Worm (Caenorhabditis elegans) whole organism, young adult: ENCODE results near the gene nlp-19.

Source experiments
- C17E4.6 ChIP-seq: fragments of 200-800 bp; sonication (Bioruptor generic); IDR thresholded peaks from 2 replicates; pipeline ENCODE4 v1.3.6; 2022; ENCODE audit warnings: missing genetic modification reagents, missing genetic modification characterization, missing compliant biosample characterization
- D2030.7 ChIP-seq: fragments of 200-800 bp; sonication (Bioruptor generic); IDR thresholded peaks from 2 replicates; pipeline ENCODE4 v1.3.6; 2022; ENCODE audit warnings: missing genetic modification reagents, missing genetic modification characterization, missing compliant biosample characterization
- F10E7.11 ChIP-seq: sonication (generic microtip); optimal IDR thresholded peaks from 2 replicates; lab custom pipeline; 2017; ENCODE audit warnings: mild to moderate bottlenecking, missing genetic modification characterization, moderate library complexity, missing compliant biosample characterization
- F39B2.1 ChIP-seq: fragments of 200-800 bp; sonication (Bioruptor generic); IDR thresholded peaks from 2 replicates; pipeline ENCODE4 v1.3.6; 2022; ENCODE audit warnings: missing genetic modification reagents, missing genetic modification characterization, missing compliant biosample characterization
- F49E8.2 ChIP-seq: sonication (generic microtip); optimal IDR thresholded peaks from 3 replicates; lab custom pipeline; 2017; ENCODE audit warnings: missing genetic modification characterization, mild to moderate bottlenecking, missing compliant biosample characterization, antibody characterized with exemption, moderate library complexity; ENCODE audit not compliant: insufficient read depth
- F57A8.1 ChIP-seq: fragments of 200-800 bp; sonication (Bioruptor generic); optimal IDR thresholded peaks from 2 replicates; lab custom pipeline; 2018; ENCODE audit warnings: mild to moderate bottlenecking, missing genetic modification characterization, moderate library complexity, missing compliant biosample characterization
- T07F8.4 ChIP-seq: sonication (generic microtip); optimal IDR thresholded peaks from 2 replicates; lab custom pipeline; 2016; ENCODE audit warnings: mild to moderate bottlenecking, missing genetic modification characterization, moderate library complexity, missing compliant biosample characterization
- Y53F4B.3 ChIP-seq: fragments of 200-800 bp; sonication (Bioruptor generic); IDR thresholded peaks from 2 replicates; pipeline ENCODE4 v1.3.6; 2022; ENCODE audit warnings: missing genetic modification reagents, missing genetic modification characterization, missing compliant biosample characterization
- ZK185.1 ChIP-seq: sonication (generic microtip); optimal IDR thresholded peaks from 2 replicates; lab custom pipeline; 2016; ENCODE audit warnings: mild to moderate bottlenecking, missing genetic modification characterization, missing compliant biosample characterization; ENCODE audit not compliant: poor library complexity, severe bottlenecking
- akir-1 ChIP-seq: fragments of 200-800 bp; sonication (Bioruptor generic); optimal IDR thresholded peaks from 2 replicates; lab custom pipeline; 2018; ENCODE audit warnings: mild to moderate bottlenecking, missing genetic modification characterization, moderate library complexity, missing compliant biosample characterization
- aptf-2 ChIP-seq: fragments of 200-800 bp; sonication (Bioruptor generic); conservative IDR thresholded peaks from 2 replicates; pipeline ENCODE4 v1.3.6; 2022; ENCODE audit warnings: missing genetic modification reagents, missing genetic modification characterization, missing compliant biosample characterization
- attf-6 ChIP-seq: fragments of 200-800 bp; sonication (Bioruptor generic); IDR thresholded peaks from 2 replicates; pipeline ENCODE4 v1.3.6; 2022; ENCODE audit warnings: missing genetic modification reagents, missing genetic modification characterization, missing compliant biosample characterization
- bed-2 ChIP-seq: fragments of 200-800 bp; sonication (Bioruptor generic); IDR thresholded peaks from 2 replicates; pipeline ENCODE4 v1.3.6; 2022; ENCODE audit warnings: missing genetic modification reagents, missing genetic modification characterization, missing compliant biosample characterization
- ceh-100 ChIP-seq: fragments of 200-800 bp; sonication (Bioruptor generic); IDR thresholded peaks from 2 replicates; pipeline ENCODE4 v1.3.6; 2022; ENCODE audit warnings: missing genetic modification reagents, missing genetic modification characterization, missing compliant biosample characterization
- ceh-79 ChIP-seq: sonication (generic microtip); optimal IDR thresholded peaks from 2 replicates; lab custom pipeline; 2017; ENCODE audit warnings: mild to moderate bottlenecking, missing genetic modification characterization, missing compliant biosample characterization
- ets-4 ChIP-seq: fragments of 200-800 bp; sonication (Bioruptor generic); optimal IDR thresholded peaks from 2 replicates; lab custom pipeline; 2018; ENCODE audit warnings: mild to moderate bottlenecking, missing genetic modification characterization, missing compliant biosample characterization
- gei-17 ChIP-seq: fragments of 200-800 bp; sonication (Bioruptor generic); optimal IDR thresholded peaks from 2 replicates; lab custom pipeline; 2018; ENCODE audit warnings: mild to moderate bottlenecking, missing genetic modification characterization, missing compliant biosample characterization
- hlh-26 ChIP-seq: fragments of 200-800 bp; sonication (Bioruptor generic); conservative IDR thresholded peaks from 2 replicates; pipeline ENCODE4 v1.3.6; 2022; ENCODE audit warnings: missing genetic modification reagents, missing genetic modification characterization, missing compliant biosample characterization
- hmg-1.2 ChIP-seq: fragments of 200-800 bp; sonication (Bioruptor generic); IDR thresholded peaks from 2 replicates; pipeline ENCODE4 v1.3.6; 2022; ENCODE audit warnings: missing genetic modification reagents, missing genetic modification characterization, missing compliant biosample characterization
- hmg-20 ChIP-seq: fragments of 200-800 bp; sonication (Bioruptor generic); IDR thresholded peaks from 2 replicates; pipeline ENCODE4 v1.3.6; 2022; ENCODE audit warnings: missing genetic modification reagents, missing genetic modification characterization, missing compliant biosample characterization
- let-607 ChIP-seq, 2 experiments: fragments of 200-800 bp in 1 of 2; sonication (Bioruptor generic) in 1 of 2; sonication (generic microtip) in 1 of 2; optimal IDR thresholded peaks; 2 replicates each; lab custom pipeline; 2016 to 2018; ENCODE audit warnings: mild to moderate bottlenecking in 2 of 2, missing compliant biosample characterization in 2 of 2, missing genetic modification characterization in 2 of 2, moderate library complexity in 2 of 2, missing genotype in 1 of 2
- lin-26 ChIP-seq: fragments of 200-800 bp; sonication (Bioruptor generic); IDR thresholded peaks from 2 replicates; pipeline ENCODE4 v1.3.6; 2022; ENCODE audit warnings: missing genetic modification reagents, missing genetic modification characterization, missing compliant biosample characterization
- lin-35 ChIP-seq, 3 experiments: fragments of 150-350 bp in 2 of 3; sonication (generic microtip) in 1 of 3; optimal IDR thresholded peaks; 2 replicates each; lab custom pipeline; 2014 to 2018; ENCODE audit warnings: missing biosample characterization in 3 of 3, missing genetic modification characterization in 3 of 3, missing genetic modification reagents in 3 of 3
- lin-54 ChIP-seq: fragments of 200-800 bp; sonication (Bioruptor generic); optimal IDR thresholded peaks from 2 replicates; lab custom pipeline; 2018; ENCODE audit warnings: mild to moderate bottlenecking, missing genetic modification characterization, missing compliant biosample characterization
- lsy-27 ChIP-seq: sonication (generic microtip); optimal IDR thresholded peaks from 2 replicates; lab custom pipeline; 2017; ENCODE audit warnings: missing genetic modification characterization, mild to moderate bottlenecking, missing compliant biosample characterization, antibody characterized with exemption, missing genotype, borderline replicate concordance; ENCODE audit not compliant: insufficient read depth
- madf-10 ChIP-seq: sonication (generic microtip); optimal IDR thresholded peaks from 2 replicates; lab custom pipeline; 2016; ENCODE audit warnings: mild to moderate bottlenecking, missing genetic modification characterization, missing compliant biosample characterization
- madf-6 ChIP-seq: fragments of 200-800 bp; sonication (Bioruptor generic); IDR thresholded peaks from 2 replicates; pipeline ENCODE4 v1.3.6; 2022; ENCODE audit warnings: missing genetic modification reagents, missing genetic modification characterization, missing compliant biosample characterization
- mcd-1 ChIP-seq: fragments of 200-800 bp; sonication (Bioruptor generic); IDR thresholded peaks from 2 replicates; pipeline ENCODE4 v1.3.6; 2022; ENCODE audit warnings: missing genetic modification reagents, missing genetic modification characterization, missing compliant biosample characterization
- mel-28 ChIP-seq: sonication (generic microtip); optimal IDR thresholded peaks from 2 replicates; lab custom pipeline; 2016; ENCODE audit warnings: borderline replicate concordance, mild to moderate bottlenecking, missing genetic modification characterization, missing compliant biosample characterization
- mes-4 ChIP-seq: sonication (generic microtip); optimal IDR thresholded peaks from 2 replicates; lab custom pipeline; 2016; ENCODE audit warnings: missing genotype, missing genetic modification characterization, missing compliant biosample characterization
- nfya-1 ChIP-seq: sonication (generic microtip); optimal IDR thresholded peaks from 2 replicates; lab custom pipeline; 2017; ENCODE audit warnings: antibody characterized with exemption, missing compliant biosample characterization, missing genetic modification characterization, borderline replicate concordance; ENCODE audit not compliant: insufficient read depth
- nfya-2 ChIP-seq: fragments of 200-800 bp; sonication (Bioruptor generic); IDR thresholded peaks from 2 replicates; pipeline ENCODE4 v1.3.6; 2022; ENCODE audit warnings: missing genetic modification reagents, missing genetic modification characterization, missing compliant biosample characterization
- nfyb-1 ChIP-seq: fragments of 200-800 bp; sonication (Bioruptor generic); IDR thresholded peaks from 2 replicates; pipeline ENCODE4 v1.3.6; 2022; ENCODE audit warnings: missing genetic modification reagents, missing genetic modification characterization, missing compliant biosample characterization
- nhr-120 ChIP-seq: fragments of 200-800 bp; sonication (Bioruptor generic); IDR thresholded peaks from 2 replicates; pipeline ENCODE4 v1.3.6; 2022; ENCODE audit warnings: missing genetic modification characterization, missing compliant biosample characterization
- pbrm-1 ChIP-seq: fragments of 200-800 bp; sonication (Bioruptor generic); IDR thresholded peaks from 2 replicates; pipeline ENCODE4 v1.3.6; 2022; ENCODE audit warnings: missing genetic modification reagents, missing genetic modification characterization, missing compliant biosample characterization
- repo-1 ChIP-seq: sonication (generic microtip); optimal IDR thresholded peaks from 2 replicates; lab custom pipeline; 2017; ENCODE audit warnings: mild to moderate bottlenecking, missing genetic modification characterization, missing compliant biosample characterization
- sdz-38 ChIP-seq: sonication (generic microtip); optimal IDR thresholded peaks from 2 replicates; lab custom pipeline; 2016; ENCODE audit warnings: missing genotype, missing genetic modification characterization, missing compliant biosample characterization
- sea-2 ChIP-seq: fragments of 200-800 bp; sonication (Bioruptor generic); IDR thresholded peaks from 2 replicates; pipeline ENCODE4 v1.3.6; 2022; ENCODE audit warnings: missing genetic modification characterization, missing compliant biosample characterization
- snpc-1.1 ChIP-seq: sonication (generic microtip); optimal IDR thresholded peaks from 2 replicates; lab custom pipeline; 2017; ENCODE audit warnings: missing genetic modification characterization, mild to moderate bottlenecking, missing compliant biosample characterization, antibody characterized with exemption, moderate library complexity, missing genotype, missing genetic modification reagents; ENCODE audit not compliant: insufficient read depth
- tbp1 ChIP-seq: fragments of 200-800 bp; sonication (Bioruptor generic); optimal IDR thresholded peaks from 2 replicates; lab custom pipeline; 2018; ENCODE audit warnings: mild to moderate bottlenecking, missing genetic modification characterization, missing compliant biosample characterization
- xnd-1 ChIP-seq: sonication (generic microtip); optimal IDR thresholded peaks from 2 replicates; lab custom pipeline; 2016; ENCODE audit warnings: missing genotype, missing genetic modification reagents, missing genetic modification characterization, missing compliant biosample characterization
- zfh-2 ChIP-seq: fragments of 200-800 bp; sonication (Bioruptor generic); conservative IDR thresholded peaks from 2 replicates; pipeline ENCODE4 v1.3.6; 2022; ENCODE audit warnings: missing genetic modification reagents, missing genetic modification characterization, missing compliant biosample characterization
- zim-3 ChIP-seq: sonication (generic microtip); optimal IDR thresholded peaks from 2 replicates; lab custom pipeline; 2017; ENCODE audit warnings: mild to moderate bottlenecking, missing genetic modification characterization, moderate library complexity, missing compliant biosample characterization
- ztf-18 ChIP-seq: sonication (generic microtip); optimal IDR thresholded peaks from 2 replicates; lab custom pipeline; 2016; ENCODE audit warnings: missing genotype, mild to moderate bottlenecking, missing genetic modification characterization, missing compliant biosample characterization
- ztf-22 ChIP-seq: fragments of 200-800 bp; sonication (Bioruptor generic); optimal IDR thresholded peaks from 2 replicates; lab custom pipeline; 2018; ENCODE audit warnings: mild to moderate bottlenecking, missing genetic modification characterization, moderate library complexity, missing compliant biosample characterization
- ztf-28 ChIP-seq: fragments of 200-800 bp; sonication (Bioruptor generic); IDR thresholded peaks from 2 replicates; pipeline ENCODE4 v1.3.6; 2022; ENCODE audit warnings: missing genetic modification reagents, missing genetic modification characterization, missing compliant biosample characterization
- ztf-6 ChIP-seq: fragments of 200-800 bp; sonication (Bioruptor generic); IDR thresholded peaks from 2 replicates; pipeline ENCODE4 v1.3.6; 2022; ENCODE audit warnings: missing genetic modification reagents, missing genetic modification characterization, missing compliant biosample characterization

The nlp-19 gene

DNA sequence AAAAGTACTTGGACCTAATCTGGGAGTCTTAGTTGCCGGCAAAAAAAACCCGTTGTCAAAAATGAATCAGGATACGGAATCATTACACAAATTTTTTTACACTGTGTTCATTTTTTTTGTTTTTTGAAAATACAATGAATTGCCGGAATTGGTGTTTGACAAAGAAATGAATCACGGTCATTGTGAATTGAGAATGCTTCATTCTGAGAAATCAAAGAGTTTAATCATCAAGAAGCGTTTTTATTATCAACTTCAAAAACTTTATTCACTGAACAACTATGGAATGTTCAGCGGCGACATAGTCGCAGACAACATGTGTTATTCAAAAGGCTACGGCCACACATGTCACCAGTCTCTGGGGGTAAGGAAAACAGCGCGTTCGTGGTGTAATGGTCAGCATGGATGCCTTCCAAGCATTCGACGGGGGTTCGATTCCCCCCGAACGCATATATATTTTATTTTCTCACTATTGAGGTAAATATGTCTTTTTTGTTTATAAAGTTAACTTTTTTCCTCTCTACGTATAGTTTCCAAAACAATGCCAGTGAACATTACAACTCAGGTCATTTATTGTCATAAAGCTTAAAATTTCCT is 5.0 kb downstream of the nlp-19 start, which contains the start of gene nas-10 (continued):
- TF ChIP-seq ceh-100 (GFP tag; lab: Robert Waterston, UW) (no peak), tbp1 (GFP tag; lab: Kevin White, UChicago) (peak; percentile 99), C17E4.6 (GFP tag; lab: Robert Waterston, UW) (no peak), zfh-2 (GFP tag; lab: Robert Waterston, UW) (no peak), nfya-2 (GFP tag; lab: Robert Waterston, UW) (no peak), pbrm-1 (peak; percentile 85), akir-1 (GFP tag; lab: Kevin White, UChicago) (no peak), aptf-2 (0 out of 2 replicates have a peak, but pooled peaks have one; percentile 25), gei-17 (GFP tag; lab: Kevin White, UChicago) (no peak), nhr-120 (GFP tag; lab: Robert Waterston, UW) (no peak), mcd-1 (GFP tag; lab: Robert Waterston, UW) (no peak; the same call in 1 of the 2 replicates), lsy-27 (peak; percentile 26), F49E8.2 (no peak), repo-1 (no peak), sea-2 (GFP tag; lab: Robert Waterston, UW) (no peak), ZK185.1 (peak; percentile 76), lin-35 (GFP tag; optimal IDR thresholded peaks at IDR 0.05; lab: Kevin White, UChicago) (no peak), T07F8.4 (tag; lab: Kevin White, UChicago) (peak; percentile 39), hmg-1.2 (GFP tag; lab: Robert Waterston, UW) (peak; percentile 84), snpc-1.1 (tag; lab: Kevin White, UChicago) (peak; percentile 58), mel-28 (peak; percentile 40), ceh-79 (tag; lab: Kevin White, UChicago) (no peak), lin-26 (GFP tag; lab: Robert Waterston, UW) (peak; percentile 95), ztf-28 (GFP tag; lab: Robert Waterston, UW) (0 out of 2 replicates have a peak, but pooled peaks have one; percentile 59), madf-6 (GFP tag; lab: Robert Waterston, UW) (no peak), zim-3 (tag; lab: Kevin White, UChicago) (peak; percentile 2), F39B2.1 (GFP tag; lab: Robert Waterston, UW) (no peak), hmg-20 (GFP tag; lab: Robert Waterston, UW) (peak; percentile 57; the same call in 1 of the 2 replicates), F57A8.1 (GFP tag; lab: Kevin White, UChicago) (peak; percentile 4), F10E7.11 (no peak), nfya-1 (no peak), madf-10 (tag; lab: Kevin White, UChicago) (peak; percentile 83), nfyb-1 (peak; percentile 85), xnd-1 (no peak), ets-4 (GFP tag; lab: Kevin White, UChicago) (peak; percentile 56), lin-54 (GFP tag; lab: Kevin White, UChicago) (no peak), sdz-38 (tag; lab: Kevin White, UChicago) (no peak), mes-4 (tag; lab: Kevin White, UChicago) (peak; percentile 89), hlh-26 (no peak), ztf-18 (peak; percentile 69), attf-6 (no peak), Y53F4B.3 (0 out of 2 replicates have a peak, but pooled peaks have one; percentile 5), ztf-22 (GFP tag; lab: Kevin White, UChicago) (no peak), ztf-6 (GFP tag; lab: Robert Waterston, UW) (no peak), bed-2 (GFP tag; lab: Robert Waterston, UW) (no peak), D2030.7 (peak; percentile 73), let-607 (tag; optimal IDR thresholded peaks at IDR 0.05; lab: Kevin White, UChicago) (peak; percentile 54 to 56)
